Worm (Caenorhabditis elegans): ENCODE measurements around the gene Y73F8A.26.

ce11 chrIV:15473588-15474271, at the start of gene Y73F8A.26:
- no peak for TF ChIP-seq dao-5 (tag; optimal IDR thresholded peaks at IDR 0.05)
- no peak for TF ChIP-seq him-1 (tag; optimal IDR thresholded peaks at IDR 0.05)
- no peak for TF ChIP-seq W03F9.2 (tag; optimal IDR thresholded peaks at IDR 0.05)
